Worm (Caenorhabditis elegans) whole organism, mixed stage, embryonic: ENCODE results near the gene phf-34.

Experiments
- ceh-39 ChIP-seq: fragments of 150-350 bp; optimal IDR thresholded peaks from 2 replicates; lab custom pipeline; 2014; ENCODE audit warnings: missing biosample characterization, missing genetic modification characterization
- cnd-1 ChIP-seq: fragments of 200-800 bp; sonication (Bioruptor generic); optimal IDR thresholded peaks from 2 replicates; lab custom pipeline; 2018; ENCODE audit warnings: mild to moderate bottlenecking, missing genetic modification characterization, missing compliant biosample characterization
- lsy-2 ChIP-seq: fragments of 150-350 bp; optimal IDR thresholded peaks from 2 replicates; lab custom pipeline; 2014; ENCODE audit warnings: missing biosample characterization, missing genetic modification characterization
- nhr-12 ChIP-seq: fragments of 150-350 bp; optimal IDR thresholded peaks from 2 replicates; lab custom pipeline; 2014; ENCODE audit warnings: missing biosample characterization, missing genetic modification characterization
- nhr-237 ChIP-seq: fragments of 150-350 bp; optimal IDR thresholded peaks from 2 replicates; lab custom pipeline; 2014; ENCODE audit warnings: missing biosample characterization, missing genetic modification characterization
- snpc-4 ChIP-seq: fragments of 150-350 bp; optimal IDR thresholded peaks from 2 replicates; lab custom pipeline; 2014; ENCODE audit warnings: missing biosample characterization, missing genetic modification characterization
- unc-39 ChIP-seq: fragments of 150-350 bp; optimal IDR thresholded peaks from 2 replicates; lab custom pipeline; 2014; ENCODE audit warnings: missing biosample characterization, missing genetic modification characterization
- unc-62 ChIP-seq: fragments of 150-350 bp; optimal IDR thresholded peaks from 2 replicates; lab custom pipeline; 2014; ENCODE audit warnings: missing biosample characterization, missing genetic modification reagents, missing genetic modification characterization
- ztf-11 ChIP-seq: fragments of 150-350 bp; optimal IDR thresholded peaks from 2 replicates; lab custom pipeline; 2014; ENCODE audit warnings: missing biosample characterization, missing genetic modification characterization

- TF ChIP-seq unc-62 (GFP tag; lab: Kevin White, UChicago) (no peak), lsy-2 (tag; lab: Kevin White, UChicago) (no peak), ceh-39 (tag; lab: Kevin White, UChicago) (no peak), nhr-237 (tag; lab: Kevin White, UChicago) (no peak), ztf-11 (tag; lab: Kevin White, UChicago) (no peak), nhr-12 (tag; lab: Kevin White, UChicago) (no peak), unc-39 (tag; lab: Kevin White, UChicago) (no peak), cnd-1 (no peak), snpc-4 (tag; lab: Kevin White, UChicago) (no peak)
Observed at ce11 chrX:9883837-9884324, 15.4 kb downstream of the phf-34 start, which contains the start of gene mrp-4.
